Worm (Caenorhabditis elegans): ENCODE results near the gene apc-17.

The apc-17 gene

ce11 chrII:11142571-11142970, 34.6 kb downstream of the apc-17 start, which contains the start of gene arrd-6:
TSS of gene arrd-6 (plus strand) at chrII:11142739.
- no peak for TF ChIP-seq sox-4 (tag; optimal IDR thresholded peaks at IDR 0.05)
- TF ChIP-seq ceh-63 (GFP tag; optimal IDR thresholded peaks at IDR 0.05), result no peak
- TF ChIP-seq ztf-4 (tag; optimal IDR thresholded peaks at IDR 0.05), result no peak
- no peak for TF ChIP-seq dsc-1 (tag; optimal IDR thresholded peaks at IDR 0.05)
- peak; percentile 64 for TF ChIP-seq lin-14 (GFP tag; optimal IDR thresholded peaks at IDR 0.05)
- no peak for TF ChIP-seq ces-1 (GFP tag; optimal IDR thresholded peaks at IDR 0.05)
- TF ChIP-seq snu-23 (GFP tag; optimal IDR thresholded peaks at IDR 0.05), result no peak

- TF ChIP-seq jun-1 (tag; optimal IDR thresholded peaks at IDR 0.05) (peak; percentile 56), C16A3.4 (tag; optimal IDR thresholded peaks at IDR 0.05) (no peak), snu-23 (GFP tag; optimal IDR thresholded peaks at IDR 0.05) (no peak), F16B12.6 (tag; optimal IDR thresholded peaks at IDR 0.05) (no peak), elt-2 (tag; optimal IDR thresholded peaks at IDR 0.05) (peak; percentile 60), fkh-4 (tag; optimal IDR thresholded peaks at IDR 0.05; ENCODE audit: borderline replicate concordance) (no peak), dpl-1 (GFP tag; optimal IDR thresholded peaks at IDR 0.05) (no peak), pax-3 (tag; optimal IDR thresholded peaks at IDR 0.05) (no peak), nhr-90 (tag; optimal IDR thresholded peaks at IDR 0.05; ENCODE audit: poor library complexity) (peak; percentile 33), nhr-28 (tag; optimal IDR thresholded peaks at IDR 0.05) (no peak), grh-1 (GFP tag; IDR thresholded peaks at IDR 0.05) (0 out of 2 replicates have a peak, but pooled peaks have one; percentile 10), hpl-2 (GFP tag; optimal IDR thresholded peaks at IDR 0.05) (peak; percentile 14), egl-27 (tag; optimal IDR thresholded peaks at IDR 0.05) (no peak), nhr-11 (tag; optimal IDR thresholded peaks at IDR 0.05) (no peak), aha-1 (tag; optimal IDR thresholded peaks at IDR 0.05) (no peak), ceh-82 (tag; optimal IDR thresholded peaks at IDR 0.05) (no peak), efl-3 (GFP tag; optimal IDR thresholded peaks at IDR 0.05) (no peak), ceh-63 (GFP tag; optimal IDR thresholded peaks at IDR 0.05) (no peak), nhr-85 (tag) (peak; percentile 55), vab-15 (tag; optimal IDR thresholded peaks at IDR 0.05) (no peak), ceh-88 (GFP tag; IDR thresholded peaks at IDR 0.05) (no peak), elt-3 (tag; optimal IDR thresholded peaks at IDR 0.05) (no peak), nhr-12 (tag; optimal IDR thresholded peaks at IDR 0.05) (no peak), aly-2 (tag; optimal IDR thresholded peaks at IDR 0.05) (peak; percentile 23), lin-35 (GFP tag; optimal IDR thresholded peaks at IDR 0.05) (peak in 1 of 2 experiments; percentile 62), Y116A8C.19 (tag; optimal IDR thresholded peaks at IDR 0.05; ENCODE audit: borderline replicate concordance) (no peak), nhr-71 (tag; optimal IDR thresholded peaks at IDR 0.05) (peak; percentile 28), hlh-4 (tag; optimal IDR thresholded peaks at IDR 0.05) (no peak), ama-1 (optimal IDR thresholded peaks at IDR 0.05) (peak; percentile 67), unc-130 (tag; optimal IDR thresholded peaks at IDR 0.05) (no peak), lsy-2 (tag; optimal IDR thresholded peaks at IDR 0.05) (no peak)
Observed at ce11 chrII:11149866-11150685, 42.1 kb downstream of the apc-17 start.

ce11 chrII:11150976-11151375, 43.0 kb downstream of the apc-17 start:
- no peak for TF ChIP-seq ceh-88 (GFP tag; IDR thresholded peaks at IDR 0.05)
- no peak for TF ChIP-seq egl-27 (tag; optimal IDR thresholded peaks at IDR 0.05)
- TF ChIP-seq ceh-8 (GFP tag; optimal IDR thresholded peaks at IDR 0.05), result no peak
- TF ChIP-seq ceh-90 (tag; optimal IDR thresholded peaks at IDR 0.05), result no peak
- no peak for TF ChIP-seq fos-1 (tag; optimal IDR thresholded peaks at IDR 0.05)
- TF ChIP-seq C16A3.4 (tag; optimal IDR thresholded peaks at IDR 0.05), result no peak
- TF ChIP-seq fkh-8 (tag; optimal IDR thresholded peaks at IDR 0.05), result no peak
- no peak for TF ChIP-seq nhr-84 (tag; optimal IDR thresholded peaks at IDR 0.05)
- TF ChIP-seq sox-4 (tag; optimal IDR thresholded peaks at IDR 0.05), result no peak
- no peak for TF ChIP-seq aha-1 (tag; optimal IDR thresholded peaks at IDR 0.05)
- no peak for TF ChIP-seq nhr-28 (tag; optimal IDR thresholded peaks at IDR 0.05)
- no peak for TF ChIP-seq tlp-1 (tag; optimal IDR thresholded peaks at IDR 0.05)
- no peak for TF ChIP-seq ceh-82 (tag; optimal IDR thresholded peaks at IDR 0.05)
- peak; percentile 35 for TF ChIP-seq nhr-90 (tag; optimal IDR thresholded peaks at IDR 0.05; ENCODE audit: poor library complexity)
- no peak for TF ChIP-seq efl-3 (GFP tag; optimal IDR thresholded peaks at IDR 0.05)
- no peak for TF ChIP-seq elt-3 (tag; optimal IDR thresholded peaks at IDR 0.05)
- TF ChIP-seq ztf-4 (tag; optimal IDR thresholded peaks at IDR 0.05), result no peak
- TF ChIP-seq aly-2 (tag; optimal IDR thresholded peaks at IDR 0.05), result no peak
- TF ChIP-seq unc-98 (GFP tag; IDR thresholded peaks at IDR 0.05), result no peak
- no peak for TF ChIP-seq xbp-1 (tag; optimal IDR thresholded peaks at IDR 0.05)
- no peak for TF ChIP-seq swsn-7 (tag; optimal IDR thresholded peaks at IDR 0.05)
- TF ChIP-seq lin-39 (tag; optimal IDR thresholded peaks at IDR 0.05), result no peak
- peak in 1 of 2 experiments; percentile 40 for TF ChIP-seq mdl-1 (tag; optimal IDR thresholded peaks at IDR 0.05)

All from whole organism, L1 larva.